Worm (Caenorhabditis elegans) whole organism, mixed stage, embryonic: ENCODE results near the gene grd-1.

Source experiments
- blmp-1 ChIP-seq: fragments of 150-350 bp; optimal IDR thresholded peaks from 2 replicates; lab custom pipeline; 2014; ENCODE audit warnings: missing biosample characterization, missing genetic modification characterization
- ces-1 ChIP-seq: fragments of 150-350 bp; optimal IDR thresholded peaks from 2 replicates; lab custom pipeline; 2014; ENCODE audit warnings: missing biosample characterization, missing genetic modification reagents, missing genetic modification characterization
- nhr-12 ChIP-seq: fragments of 150-350 bp; optimal IDR thresholded peaks from 2 replicates; lab custom pipeline; 2014; ENCODE audit warnings: missing biosample characterization, missing genetic modification characterization
- nhr-237 ChIP-seq: fragments of 150-350 bp; optimal IDR thresholded peaks from 2 replicates; lab custom pipeline; 2014; ENCODE audit warnings: missing biosample characterization, missing genetic modification characterization
- pha-4 ChIP-seq: fragments of 150-350 bp; optimal IDR thresholded peaks from 2 replicates; lab custom pipeline; 2018; ENCODE audit warnings: missing biosample characterization, missing genetic modification reagents, missing genetic modification characterization
- sptf-1 ChIP-seq: sonication (generic microtip); optimal IDR thresholded peaks from 2 replicates; lab custom pipeline; 2017; ENCODE audit warnings: mild to moderate bottlenecking, missing genetic modification characterization, moderate library complexity, missing compliant biosample characterization
- ztf-11 ChIP-seq: fragments of 150-350 bp; optimal IDR thresholded peaks from 2 replicates; lab custom pipeline; 2014; ENCODE audit warnings: missing biosample characterization, missing genetic modification characterization

ce11 chrX:11151494-11151893 lies 42.3 kb downstream of the grd-1 start:
- TF ChIP-seq blmp-1 (tag; lab: Kevin White, UChicago) (no peak), sptf-1 (tag; lab: Kevin White, UChicago) (no peak), ces-1 (GFP tag; lab: Kevin White, UChicago) (no peak), nhr-237 (tag; lab: Kevin White, UChicago) (no peak), pha-4 (tag; lab: Kevin White, UChicago) (no peak), nhr-12 (tag; lab: Kevin White, UChicago) (no peak), ztf-11 (no peak)
